Fruit fly (Drosophila melanogaster) whole organism, embryonic: ENCODE measurements around the gene pyd.

Source experiments
- ATbp ChIP-seq: fragments of 200-800 bp; sonication (Bioruptor generic); optimal IDR thresholded peaks from 2 replicates; lab custom pipeline; 2017; ENCODE audit warnings: missing biosample characterization, mild to moderate bottlenecking, missing genetic modification characterization, missing genetic modification reagents
- CG10565 ChIP-seq: fragments of 200-800 bp; sonication (Bioruptor generic); optimal IDR thresholded peaks from 3 replicates; lab custom pipeline; 2016; ENCODE audit warnings: missing biosample characterization, mild to moderate bottlenecking, missing genetic modification characterization
- CG10654 ChIP-seq: fragments of 200-800 bp; sonication (Bioruptor generic); optimal IDR thresholded peaks from 2 replicates; lab custom pipeline; 2016; ENCODE audit warnings: missing biosample characterization, missing genetic modification characterization
- CG11093 ChIP-seq: fragments of 200-800 bp; sonication (Bioruptor generic); IDR thresholded peaks from 3 replicates; pipeline ENCODE4 v1.3.6; 2022; ENCODE audit warnings: missing biosample characterization, missing genetic modification characterization
- CG11456 ChIP-seq: fragments of 200-800 bp; sonication (Bioruptor generic); IDR thresholded peaks from 3 replicates; pipeline ENCODE4 v1.3.6; 2022; ENCODE audit warnings: missing biosample characterization, missing genetic modification characterization
- CG11696 ChIP-seq: fragments of 200-800 bp; sonication (Bioruptor generic); IDR thresholded peaks from 2 replicates; pipeline ENCODE4 v1.3.6; 2022; ENCODE audit warnings: missing biosample characterization, missing genetic modification characterization
- CG11723 ChIP-seq: fragments of 200-800 bp; sonication (Bioruptor generic); optimal IDR thresholded peaks from 2 replicates; lab custom pipeline; 2017; ENCODE audit warnings: missing biosample characterization, mild to moderate bottlenecking, missing genetic modification characterization
- CG12236 ChIP-seq: fragments of 200-800 bp; sonication (Bioruptor generic); optimal IDR thresholded peaks from 2 replicates; lab custom pipeline; 2016; ENCODE audit warnings: missing biosample characterization, missing genetic modification characterization
- CG13624 ChIP-seq: fragments of 200-800 bp; sonication (Bioruptor generic); optimal IDR thresholded peaks from 2 replicates; lab custom pipeline; 2016; ENCODE audit warnings: missing biosample characterization, missing genetic modification characterization
- CG17385 ChIP-seq: fragments of 200-800 bp; sonication (Bioruptor generic); optimal IDR thresholded peaks from 3 replicates; lab custom pipeline; 2018; ENCODE audit warnings: missing biosample characterization, mild to moderate bottlenecking, missing genetic modification characterization
- CG1832 ChIP-seq: fragments of 200-800 bp; sonication (Bioruptor generic); optimal IDR thresholded peaks from 2 replicates; lab custom pipeline; 2017; ENCODE audit warnings: missing biosample characterization, mild to moderate bottlenecking, missing genetic modification characterization, inconsistent platforms
- CG18619 ChIP-seq: fragments of 200-800 bp; sonication (Bioruptor generic); optimal IDR thresholded peaks from 3 replicates; lab custom pipeline; 2017; ENCODE audit warnings: missing biosample characterization, mild to moderate bottlenecking, missing genetic modification characterization
- CG31365 ChIP-seq: fragments of 200-800 bp; sonication (Bioruptor generic); optimal IDR thresholded peaks from 2 replicates; lab custom pipeline; 2018; ENCODE audit warnings: missing biosample characterization, mild to moderate bottlenecking, missing genetic modification characterization
- CG32767 ChIP-seq: fragments of 200-800 bp; sonication (Bioruptor generic); IDR thresholded peaks from 2 replicates; pipeline ENCODE4 v1.3.6; 2022; ENCODE audit warnings: missing biosample characterization, missing genetic modification characterization
- CG3281 ChIP-seq: fragments of 200-800 bp; sonication (Bioruptor generic); optimal IDR thresholded peaks from 3 replicates; lab custom pipeline; 2017; ENCODE audit warnings: missing biosample characterization, mild to moderate bottlenecking, missing genetic modification characterization
- CG3838 ChIP-seq: fragments of 200-800 bp; sonication (Bioruptor generic); optimal IDR thresholded peaks from 3 replicates; lab custom pipeline; 2016; ENCODE audit warnings: missing biosample characterization, missing genetic modification characterization
- CG4617 ChIP-seq: fragments of 200-800 bp; sonication (Bioruptor generic); optimal IDR thresholded peaks from 3 replicates; lab custom pipeline; 2016; ENCODE audit warnings: missing biosample characterization, missing genetic modification characterization, borderline replicate concordance
- CG4854 ChIP-seq: fragments of 200-800 bp; sonication (Bioruptor generic); optimal IDR thresholded peaks from 2 replicates; lab custom pipeline; 2016; ENCODE audit warnings: missing biosample characterization, missing genetic modification characterization, inconsistent platforms
- CG5245 ChIP-seq: fragments of 200-800 bp; sonication (Bioruptor generic); optimal IDR thresholded peaks from 3 replicates; lab custom pipeline; 2016; ENCODE audit warnings: missing biosample characterization, missing genetic modification characterization
- CG6689 ChIP-seq: fragments of 200-800 bp; sonication (Bioruptor generic); IDR thresholded peaks from 2 replicates; pipeline ENCODE4 v1.3.6; 2022; ENCODE audit warnings: missing biosample characterization, missing genetic modification characterization
- CG6813 ChIP-seq: fragments of 200-800 bp; sonication (Bioruptor generic); optimal IDR thresholded peaks from 2 replicates; lab custom pipeline; 2017; ENCODE audit warnings: missing biosample characterization, missing genetic modification characterization, mild to moderate bottlenecking, moderate library complexity, missing genetic modification reagents
- Dek ChIP-seq: fragments of 200-800 bp; sonication (Bioruptor generic); optimal IDR thresholded peaks from 3 replicates; lab custom pipeline; 2019; ENCODE audit warnings: missing biosample characterization, mild to moderate bottlenecking, missing genetic modification characterization, moderate library complexity
- Ets97D ChIP-seq: fragments of 200-800 bp; sonication (Bioruptor generic); optimal IDR thresholded peaks from 3 replicates; lab custom pipeline; 2016; ENCODE audit warnings: missing biosample characterization, missing genetic modification characterization
- Fer1 ChIP-seq: fragments of 200-800 bp; sonication (Bioruptor generic); optimal IDR thresholded peaks from 2 replicates; lab custom pipeline; 2017; ENCODE audit warnings: missing biosample characterization, mild to moderate bottlenecking, missing genetic modification characterization
- Hmr ChIP-seq: fragments of 200-800 bp; sonication (Bioruptor generic); optimal IDR thresholded peaks from 3 replicates; lab custom pipeline; 2017; ENCODE audit warnings: mild to moderate bottlenecking, missing biosample characterization, missing genetic modification reagents, missing genetic modification characterization
- MTF-1 ChIP-seq: fragments of 200-800 bp; sonication (Bioruptor generic); optimal IDR thresholded peaks from 2 replicates; lab custom pipeline; 2018; ENCODE audit warnings: missing biosample characterization, mild to moderate bottlenecking, missing genetic modification characterization, borderline replicate concordance
- Myb ChIP-seq: fragments of 200-800 bp; sonication (Bioruptor generic); optimal IDR thresholded peaks from 2 replicates; lab custom pipeline; 2016; ENCODE audit warnings: missing biosample characterization, missing genetic modification characterization
- Poxn ChIP-seq: fragments of 200-800 bp; sonication (Bioruptor generic); IDR thresholded peaks from 2 replicates; pipeline ENCODE4 v1.3.6; 2022; ENCODE audit warnings: missing biosample characterization, missing genetic modification characterization
- Sox102F ChIP-seq: fragments of 200-800 bp; sonication (Bioruptor generic); optimal IDR thresholded peaks from 2 replicates; lab custom pipeline; 2018; ENCODE audit warnings: missing biosample characterization, mild to moderate bottlenecking, missing genetic modification characterization, moderate library complexity
- al ChIP-seq: fragments of 200-800 bp; sonication (Bioruptor generic); IDR thresholded peaks from 2 replicates; pipeline ENCODE4 v1.3.6; 2022; ENCODE audit warnings: missing biosample characterization, missing genetic modification characterization
- cato ChIP-seq: fragments of 200-800 bp; sonication (Bioruptor generic); optimal IDR thresholded peaks from 2 replicates; lab custom pipeline; 2016; ENCODE audit warnings: missing biosample characterization, missing genetic modification characterization, borderline replicate concordance
- da ChIP-seq: fragments of 200-800 bp; sonication (Bioruptor generic); optimal IDR thresholded peaks from 2 replicates; lab custom pipeline; 2016; ENCODE audit warnings: missing biosample characterization, missing genetic modification characterization
- dan ChIP-seq: fragments of 200-800 bp; sonication (Bioruptor generic); IDR thresholded peaks from 2 replicates; pipeline ENCODE4 v1.3.6; 2022; ENCODE audit warnings: missing biosample characterization, missing genetic modification characterization
- dm ChIP-seq: fragments of 200-800 bp; sonication (Bioruptor generic); optimal IDR thresholded peaks from 3 replicates; lab custom pipeline; 2016; ENCODE audit warnings: missing biosample characterization, missing genetic modification characterization
- fd96Cb ChIP-seq: fragments of 200-800 bp; sonication (Bioruptor generic); optimal IDR thresholded peaks from 2 replicates; lab custom pipeline; 2018; ENCODE audit warnings: missing biosample characterization, mild to moderate bottlenecking, missing genetic modification characterization, moderate library complexity
- hb ChIP-seq: fragments of 200-800 bp; sonication (Bioruptor generic); IDR thresholded peaks from 3 replicates; pipeline ENCODE4 v1.3.6; 2022; ENCODE audit warnings: missing biosample characterization, missing genetic modification characterization; ENCODE audit not compliant: partially characterized antibody
- hkb ChIP-seq, 2 experiments: fragments of 200-800 bp in 1 of 2; fragments of >200 bp in 1 of 2; sonication (Bioruptor generic) in 1 of 2; IDR thresholded peaks in 1 of 2; optimal IDR thresholded peaks in 1 of 2; 2 replicates each; pipeline versions ENCODE4 v1.3.6 to Lab custom; 2017 to 2022; ENCODE audit warnings: missing biosample characterization in 1 of 2, missing genetic modification characterization in 1 of 2
- luna ChIP-seq: fragments of 200-800 bp; sonication (Bioruptor generic); optimal IDR thresholded peaks from 2 replicates; lab custom pipeline; 2016; ENCODE audit warnings: missing biosample characterization, missing genetic modification characterization
- nerfin-2 ChIP-seq: fragments of 200-800 bp; sonication (Bioruptor generic); IDR thresholded peaks from 2 replicates; pipeline ENCODE4 v1.3.6; 2022; ENCODE audit warnings: missing biosample characterization, missing genetic modification characterization; ENCODE audit not compliant: partially characterized antibody
- oc ChIP-seq: fragments of 200-800 bp; sonication (Bioruptor generic); optimal IDR thresholded peaks from 2 replicates; lab custom pipeline; 2018; ENCODE audit warnings: missing biosample characterization, mild to moderate bottlenecking, missing genetic modification characterization, moderate library complexity
- pan ChIP-seq, 4 experiments: fragments of >200 bp in 3 of 4; fragments of 200-800 bp in 1 of 4; sonication (Bioruptor generic) in 1 of 4; optimal IDR thresholded peaks in 3 of 4; IDR thresholded peaks in 1 of 4; 2 replicates each; pipeline versions ENCODE4 v1.3.6 to Lab custom; 2017 to 2022; ENCODE audit warnings: missing biosample characterization in 2 of 4, missing genetic modification characterization in 2 of 4, mixed read lengths in 1 of 4
- pros ChIP-seq: fragments of 200-800 bp; sonication (Bioruptor generic); optimal IDR thresholded peaks from 3 replicates; lab custom pipeline; 2019; ENCODE audit warnings: missing biosample characterization, mild to moderate bottlenecking, missing genetic modification characterization, moderate library complexity
- sc ChIP-seq, 3 experiments: fragments of >200 bp in 2 of 3; fragments of 200-800 bp in 1 of 3; sonication (Bioruptor generic) in 1 of 3; optimal IDR thresholded peaks; 2 replicates in 2 of 3; 3 replicates in 1 of 3; lab custom pipeline; 2017; ENCODE audit warnings: mild to moderate bottlenecking in 1 of 3, missing biosample characterization in 1 of 3, missing genetic modification characterization in 1 of 3, missing genetic modification reagents in 1 of 3
- scrt ChIP-seq: fragments of 200-800 bp; sonication (Bioruptor generic); optimal IDR thresholded peaks from 2 replicates; lab custom pipeline; 2018; ENCODE audit warnings: missing biosample characterization, mild to moderate bottlenecking, missing genetic modification characterization, moderate library complexity
- seq ChIP-seq: fragments of 200-800 bp; sonication (Bioruptor generic); IDR thresholded peaks from 2 replicates; pipeline ENCODE4 v1.3.6; 2022; ENCODE audit warnings: missing biosample characterization, missing genetic modification characterization
- sim ChIP-seq: fragments of 200-800 bp; sonication (Bioruptor generic); IDR thresholded peaks from 2 replicates; pipeline ENCODE4 v1.3.6; 2022; ENCODE audit warnings: missing biosample characterization, missing genetic modification characterization
- tgo ChIP-seq: fragments of 200-800 bp; sonication (Bioruptor generic); IDR thresholded peaks from 3 replicates; pipeline ENCODE4 v1.3.6; 2022; ENCODE audit warnings: missing biosample characterization, missing genetic modification characterization

The pyd gene

DNA sequence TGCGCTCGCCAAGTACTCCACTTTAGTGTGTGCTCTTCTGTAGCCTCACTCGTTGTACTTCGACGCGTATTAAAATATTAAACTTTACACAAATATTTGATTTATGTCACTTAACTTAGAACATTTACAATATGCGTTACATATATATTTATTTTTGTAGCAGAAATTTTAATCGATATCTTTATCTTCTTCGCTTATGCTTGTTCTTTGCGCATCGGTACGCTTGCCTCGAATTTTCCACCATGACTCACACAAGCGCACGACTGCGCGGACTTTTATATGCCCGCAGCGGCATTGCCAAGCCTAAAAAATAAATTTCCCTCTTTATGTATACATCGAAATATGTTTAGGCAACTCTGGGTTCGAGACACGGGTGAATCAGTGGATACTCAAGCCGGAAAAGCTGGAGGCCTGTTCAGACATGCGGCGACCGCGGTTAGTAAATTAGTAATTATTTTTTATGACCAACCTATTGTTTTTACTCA, 111.2 kb downstream of the pyd start, which contains the start of gene aqz (continued):
- TF ChIP-seq dan (GFP tag; lab: Robert Waterston, UW) (no peak), luna (GFP tag; lab: Kevin White, UChicago) (peak; percentile 40), CG18619 (GFP tag; lab: Kevin White, UChicago) (peak; percentile 55), Ets97D (GFP tag; lab: Kevin White, UChicago) (peak; percentile 97), al (0 out of 2 replicates have a peak, but pooled peaks have one; percentile 25), CG3281 (peak; percentile 40), CG1832 (GFP tag; lab: Kevin White, UChicago) (no peak), Sox102F (no peak), fd96Cb (tag; lab: Kevin White, UChicago) (no peak), tgo (GFP tag; lab: Robert Waterston, UW) (peak; percentile 35; the same call in 2 of the 3 replicates), sim (0 out of 2 replicates have a peak, but pooled peaks have one; percentile 36), CG13624 (peak; percentile 88), CG12236 (GFP tag; lab: Kevin White, UChicago) (peak; percentile 21), MTF-1 (GFP tag; lab: Kevin White, UChicago) (peak; percentile 87), cato (GFP tag; lab: Kevin White, UChicago) (no peak), CG31365 (tag; lab: Kevin White, UChicago) (peak; percentile 54), nerfin-2 (GFP tag; lab: Robert Waterston, UW) (peak; percentile 43; the same call in 1 of the 2 replicates), CG6813 (GFP tag; lab: Kevin White, UChicago) (peak; percentile 51), CG4854 (GFP tag; lab: Kevin White, UChicago) (peak; percentile 54), sc (optimal IDR thresholded peaks at IDR 0.05; lab: Kevin White, UChicago) (no peak), sc (GFP tag; optimal IDR thresholded peaks at IDR 0.05; lab: Kevin White, UChicago) (peak; percentile 11), scrt (GFP tag; lab: Kevin White, UChicago) (peak; percentile 74), hkb (optimal IDR thresholded peaks at IDR 0.05; lab: Kevin White, UChicago) (peak; percentile 27), hkb (GFP tag; IDR thresholded peaks at IDR 0.05; lab: Robert Waterston, UW) (peak; percentile 63), CG11696 (GFP tag; lab: Robert Waterston, UW) (peak; percentile 45; the same call in 1 of the 2 replicates), pan (optimal IDR thresholded peaks at IDR 0.05; lab: Kevin White, UChicago) (no peak), pan (GFP tag; optimal IDR thresholded peaks at IDR 0.05 in 1 of 2, IDR thresholded peaks at IDR 0.05 in 1 of 2) (peak in 1 of 2 experiments; percentile 65), CG4617 (GFP tag; lab: Kevin White, UChicago) (peak; percentile 68), da (peak; percentile 46), Myb (GFP tag; lab: Kevin White, UChicago) (peak; percentile 92), CG32767 (GFP tag; lab: Robert Waterston, UW) (peak; percentile 98), CG11456 (peak; percentile 84), pros (no peak), seq (GFP tag; lab: Robert Waterston, UW) (peak; percentile 54; the same call in 1 of the 2 replicates), ATbp (peak; percentile 51), Poxn (GFP tag; lab: Robert Waterston, UW) (no peak), CG17385 (GFP tag; lab: Kevin White, UChicago) (peak; percentile 73), Hmr (GFP tag; lab: Kevin White, UChicago) (peak; percentile 85), CG3838 (GFP tag; lab: Kevin White, UChicago) (no peak), CG11093 (no peak), CG5245 (GFP tag; lab: Kevin White, UChicago) (no peak), CG11723 (no peak), CG6689 (peak; percentile 35; the same call in 1 of the 2 replicates), Fer1 (peak; percentile 69), dm (GFP tag; lab: Kevin White, UChicago) (peak; percentile 67), Dek (tag; lab: Kevin White, UChicago) (peak; percentile 72), hb (GFP tag; lab: Robert Waterston, UW) (no peak), CG10654 (GFP tag; lab: Kevin White, UChicago) (peak; percentile 18), CG10565 (GFP tag; lab: Kevin White, UChicago) (no peak), oc (tag; lab: Kevin White, UChicago) (peak; percentile 67)
